Worm (Caenorhabditis elegans) whole organism, L3 larva: ENCODE data around the gene F09F9.1.

Source experiments
- R02D3.7 ChIP-seq: fragments of 150-350 bp; optimal IDR thresholded peaks from 2 replicates; lab custom pipeline; 2014; ENCODE audit warnings: missing biosample characterization, missing genetic modification characterization
- aly-2 ChIP-seq: fragments of 150-350 bp; optimal IDR thresholded peaks from 2 replicates; lab custom pipeline; 2014; ENCODE audit warnings: missing biosample characterization, missing genetic modification characterization
- ama-1 ChIP-seq: fragments of 150-350 bp; optimal IDR thresholded peaks from 2 replicates; lab custom pipeline; 2018
- ceh-16 ChIP-seq: sonication (generic microtip); optimal IDR thresholded peaks from 2 replicates; lab custom pipeline; 2017; ENCODE audit warnings: missing biosample characterization, missing genetic modification characterization
- ceh-28 ChIP-seq: fragments of 150-350 bp; optimal IDR thresholded peaks from 2 replicates; lab custom pipeline; 2014; ENCODE audit warnings: missing biosample characterization, missing genetic modification reagents, missing genetic modification characterization
- ceh-82 ChIP-seq: fragments of 150-350 bp; optimal IDR thresholded peaks from 2 replicates; lab custom pipeline; 2014; ENCODE audit warnings: missing biosample characterization, missing genetic modification characterization
- ceh-9 ChIP-seq: sonication (generic microtip); optimal IDR thresholded peaks from 2 replicates; lab custom pipeline; 2018; ENCODE audit warnings: missing biosample characterization, missing genetic modification characterization
- egl-5 ChIP-seq: fragments of 150-350 bp; optimal IDR thresholded peaks from 2 replicates; lab custom pipeline; 2017; ENCODE audit warnings: missing biosample characterization, missing genetic modification reagents, missing genetic modification characterization, inconsistent platforms
- elt-1 ChIP-seq: fragments of 150-350 bp; optimal IDR thresholded peaks from 2 replicates; lab custom pipeline; 2014; ENCODE audit warnings: missing biosample characterization, missing genetic modification characterization
- elt-3 ChIP-seq, 3 experiments: fragments of 150-350 bp in 1 of 3; sonication (generic microtip) in 2 of 3; optimal IDR thresholded peaks; 2 replicates in 2 of 3; 4 replicates in 1 of 3; lab custom pipeline; 2014 to 2017; ENCODE audit warnings: missing biosample characterization in 3 of 3, missing genetic modification characterization in 3 of 3
- fkh-2 ChIP-seq: fragments of 150-350 bp; optimal IDR thresholded peaks from 2 replicates; lab custom pipeline; 2014; ENCODE audit warnings: missing biosample characterization, missing genetic modification reagents, missing genetic modification characterization
- jun-1 ChIP-seq: fragments of 150-350 bp; optimal IDR thresholded peaks from 2 replicates; lab custom pipeline; 2014; ENCODE audit warnings: missing biosample characterization, missing genetic modification reagents, missing genetic modification characterization
- lin-15B ChIP-seq: fragments of 150-350 bp; optimal IDR thresholded peaks from 2 replicates; lab custom pipeline; 2014; ENCODE audit warnings: missing biosample characterization, missing genetic modification characterization
- lsy-12 ChIP-seq: sonication (generic microtip); optimal IDR thresholded peaks from 2 replicates; lab custom pipeline; 2016; ENCODE audit warnings: mild to moderate bottlenecking, missing genetic modification characterization, missing compliant biosample characterization
- mdl-1 ChIP-seq: fragments of 150-350 bp; optimal IDR thresholded peaks from 2 replicates; lab custom pipeline; 2014; ENCODE audit warnings: missing biosample characterization, missing genetic modification characterization
- mml-1 ChIP-seq: fragments of 150-350 bp; sonication (generic microtip); optimal IDR thresholded peaks from 3 replicates; lab custom pipeline; 2014; ENCODE audit warnings: missing biosample characterization, missing genetic modification characterization
- nhr-11 ChIP-seq: fragments of 150-350 bp; optimal IDR thresholded peaks from 2 replicates; lab custom pipeline; 2014; ENCODE audit warnings: missing biosample characterization, missing genetic modification characterization
- nhr-23 ChIP-seq: fragments of 150-350 bp; optimal IDR thresholded peaks from 2 replicates; lab custom pipeline; 2014; ENCODE audit warnings: missing biosample characterization, missing genetic modification reagents, missing genetic modification characterization
- nhr-237 ChIP-seq: fragments of 150-350 bp; optimal IDR thresholded peaks from 2 replicates; lab custom pipeline; 2014; ENCODE audit warnings: missing biosample characterization, missing genetic modification characterization
- nhr-28 ChIP-seq: fragments of 150-350 bp; optimal IDR thresholded peaks from 2 replicates; lab custom pipeline; 2014; ENCODE audit warnings: missing biosample characterization, missing genetic modification characterization
- nhr-43 ChIP-seq: sonication (generic microtip); optimal IDR thresholded peaks from 2 replicates; lab custom pipeline; 2016; ENCODE audit warnings: mild to moderate bottlenecking, missing genetic modification characterization, missing compliant biosample characterization; ENCODE audit not compliant: poor library complexity, severe bottlenecking
- nhr-76 ChIP-seq: fragments of 150-350 bp; sonication (generic microtip); optimal IDR thresholded peaks from 5 replicates; lab custom pipeline; 2014; ENCODE audit warnings: missing biosample characterization, missing genetic modification characterization
- nhr-77 ChIP-seq: fragments of 150-350 bp; optimal IDR thresholded peaks from 2 replicates; lab custom pipeline; 2014; ENCODE audit warnings: missing biosample characterization, missing genetic modification characterization
- pha-4 ChIP-seq: fragments of 150-350 bp; optimal IDR thresholded peaks from 2 replicates; lab custom pipeline; 2014; ENCODE audit warnings: missing biosample characterization, missing genetic modification reagents, missing genetic modification characterization
- pqm-1 ChIP-seq: fragments of 150-350 bp; optimal IDR thresholded peaks from 2 replicates; lab custom pipeline; 2017; ENCODE audit warnings: missing biosample characterization, missing genetic modification characterization, inconsistent platforms
- sea-2 ChIP-seq: fragments of 150-350 bp; sonication (generic microtip); optimal IDR thresholded peaks from 4 replicates; lab custom pipeline; 2014; ENCODE audit warnings: missing biosample characterization, missing genetic modification reagents, missing genetic modification characterization
- skn-1 ChIP-seq: fragments of 150-350 bp; optimal IDR thresholded peaks from 2 replicates; lab custom pipeline; 2014; ENCODE audit warnings: missing biosample characterization, missing genetic modification characterization
- snpc-4 ChIP-seq: fragments of 150-350 bp; optimal IDR thresholded peaks from 2 replicates; lab custom pipeline; 2014; ENCODE audit warnings: missing biosample characterization, missing genetic modification characterization
- tbx-2 ChIP-seq: sonication (generic microtip); optimal IDR thresholded peaks from 2 replicates; lab custom pipeline; 2016; ENCODE audit warnings: mild to moderate bottlenecking, missing genetic modification characterization, missing compliant biosample characterization
- unc-39 ChIP-seq: sonication (generic microtip); optimal IDR thresholded peaks from 4 replicates; lab custom pipeline; 2017; ENCODE audit warnings: missing biosample characterization, missing genetic modification characterization
- unc-62 ChIP-seq: fragments of 150-350 bp; sonication (generic microtip); optimal IDR thresholded peaks from 4 replicates; lab custom pipeline; 2014; ENCODE audit warnings: missing biosample characterization, missing genetic modification reagents, missing genetic modification characterization
- zag-1 ChIP-seq: fragments of 150-350 bp; optimal IDR thresholded peaks from 2 replicates; lab custom pipeline; 2014; ENCODE audit warnings: missing biosample characterization, missing genetic modification characterization
- ztf-4 ChIP-seq: fragments of 150-350 bp; optimal IDR thresholded peaks from 2 replicates; lab custom pipeline; 2014; ENCODE audit warnings: missing biosample characterization, missing genetic modification characterization

The F09F9.1 gene

ce11 chrX:4103071-4103470 is 12.1 kb upstream of the F09F9.1 start:
- TF ChIP-seq ztf-4 (tag; lab: Kevin White, UChicago) (no peak), nhr-11 (tag; lab: Kevin White, UChicago) (no peak), aly-2 (tag; lab: Kevin White, UChicago) (no peak), fkh-2 (tag; lab: Kevin White, UChicago) (no peak), skn-1 (tag; lab: Kevin White, UChicago) (no peak), snpc-4 (tag; lab: Kevin White, UChicago) (peak; percentile 71), mml-1 (tag; lab: Kevin White, UChicago) (no peak), nhr-77 (tag; lab: Kevin White, UChicago) (no peak), nhr-237 (tag; lab: Kevin White, UChicago) (no peak)

ce11 chrX:4104435-4104834 is 10.7 kb upstream of the F09F9.1 start, which contains the start of gene R02E4.1:
Gene R02E4.1 (minus strand): TSS chrX:4104535.
- no peak for TF ChIP-seq nhr-28 (tag; lab: Kevin White, UChicago)
- no peak for TF ChIP-seq nhr-77 (tag; lab: Kevin White, UChicago)
- TF ChIP-seq nhr-237 (tag; lab: Kevin White, UChicago), result no peak
- TF ChIP-seq zag-1 (tag; lab: Kevin White, UChicago), result no peak
- TF ChIP-seq R02D3.7 (tag; lab: Kevin White, UChicago), result no peak
- TF ChIP-seq nhr-76 (tag; lab: Kevin White, UChicago), result no peak
- no peak for TF ChIP-seq tbx-2
- TF ChIP-seq aly-2 (tag; lab: Kevin White, UChicago), result no peak
- TF ChIP-seq unc-62 (GFP tag; lab: Kevin White, UChicago), result no peak
- TF ChIP-seq nhr-11 (tag; lab: Kevin White, UChicago), result no peak
- TF ChIP-seq mdl-1 (tag; lab: Kevin White, UChicago), result no peak

ce11 chrX:4106896-4107505 is 8.1 kb upstream of the F09F9.1 start, which contains the start of gene R02E4.2:
Gene R02E4.2 (plus strand): TSS chrX:4107455.
- no peak for TF ChIP-seq lin-15B (tag; lab: Kevin White, UChicago)
- TF ChIP-seq mml-1 (tag; lab: Kevin White, UChicago), result no peak
- no peak for TF ChIP-seq nhr-77 (tag; lab: Kevin White, UChicago)
- TF ChIP-seq ceh-82 (tag; lab: Kevin White, UChicago), result no peak
- TF ChIP-seq ztf-4 (tag; lab: Kevin White, UChicago), result no peak
- no peak for TF ChIP-seq nhr-237 (tag; lab: Kevin White, UChicago)
- TF ChIP-seq elt-3 (tag; optimal IDR thresholded peaks at IDR 0.05; lab: Kevin White, UChicago), result no peak
- TF ChIP-seq, all 47 proteins: peak for 0

- TF ChIP-seq egl-5 (tag; lab: Kevin White, UChicago) (no peak), ama-1 (lab: Kevin White, UChicago) (no peak), elt-3 (tag; optimal IDR thresholded peaks at IDR 0.05; lab: Kevin White, UChicago) (peak in 1 of 3 experiments; percentile 19), lsy-12 (tag; lab: Kevin White, UChicago) (no peak), nhr-23 (tag; lab: Kevin White, UChicago) (peak; percentile 4)
Observed at ce11 chrX:4109970-4110369, 5.2 kb upstream of the F09F9.1 start.

ce11 chrX:4111416-4111815 is 3.7 kb upstream of the F09F9.1 start, which contains the start of gene F09F9.2:
Gene F09F9.2 (minus strand): TSS chrX:4111440.
- TF ChIP-seq lin-15B (tag; lab: Kevin White, UChicago) (no peak), nhr-43 (tag; lab: Kevin White, UChicago) (peak; percentile 54), nhr-23 (tag; lab: Kevin White, UChicago) (peak; percentile 12)

- TF ChIP-seq pha-4 (tag; lab: Kevin White, UChicago) (no peak), mml-1 (tag; lab: Kevin White, UChicago) (no peak), nhr-77 (tag; lab: Kevin White, UChicago) (no peak), skn-1 (tag; lab: Kevin White, UChicago) (no peak), jun-1 (tag; lab: Kevin White, UChicago) (no peak)
- TF ChIP-seq, all 47 proteins: peak for 0
Observed at ce11 chrX:4117626-4118025, 2.5 kb downstream of the F09F9.1 start, which contains the start of gene F09F9.5. Gene F09F9.5 (plus strand): TSS chrX:4117926.

ce11 chrX:4120935-4121334 is 5.8 kb downstream of the F09F9.1 start, which contains the start of gene F09F9.3:
Gene F09F9.3 (minus strand): TSS chrX:4121035.
- no peak for TF ChIP-seq fkh-2 (tag; lab: Kevin White, UChicago)
- no peak for TF ChIP-seq ceh-16 (tag; lab: Kevin White, UChicago)
- no peak for TF ChIP-seq mdl-1 (tag; lab: Kevin White, UChicago)
- no peak for TF ChIP-seq pha-4 (tag; lab: Kevin White, UChicago)
- TF ChIP-seq unc-39 (tag; lab: Kevin White, UChicago), result no peak
- TF ChIP-seq nhr-237 (tag; lab: Kevin White, UChicago), result no peak
- no peak for TF ChIP-seq unc-62 (GFP tag; lab: Kevin White, UChicago)
- TF ChIP-seq nhr-28 (tag; lab: Kevin White, UChicago), result no peak
- TF ChIP-seq nhr-43 (tag; lab: Kevin White, UChicago), result no peak
- no peak for TF ChIP-seq ceh-82 (tag; lab: Kevin White, UChicago)
- TF ChIP-seq elt-1, result no peak
- no peak for TF ChIP-seq ceh-28 (tag; lab: Kevin White, UChicago)
- TF ChIP-seq sea-2, result no peak
- no peak for TF ChIP-seq nhr-77 (tag; lab: Kevin White, UChicago)
- no peak for TF ChIP-seq pqm-1
- no peak for TF ChIP-seq ceh-9 (tag; lab: Kevin White, UChicago)
